Fruit fly (Drosophila melanogaster) whole organism, prepupa: ENCODE measurements around the gene CG33995.
A peak's percentile ranks its signal among the peaks of the same experiment; 100 is the strongest.

Experiments
- Blimp-1 ChIP-seq: fragments of 200-800 bp; sonication (Bioruptor generic); optimal IDR thresholded peaks from 3 replicates; lab custom pipeline; 2017; ENCODE audit warnings: missing biosample characterization, missing genetic modification characterization, mild to moderate bottlenecking, moderate library complexity, missing genetic modification reagents
- CG10631 ChIP-seq: fragments of 200-800 bp; sonication (Bioruptor generic); optimal IDR thresholded peaks from 2 replicates; lab custom pipeline; 2016; ENCODE audit warnings: missing biosample characterization, missing genetic modification characterization
- CG11902 ChIP-seq: fragments of 200-800 bp; sonication (Bioruptor generic); optimal IDR thresholded peaks from 3 replicates; lab custom pipeline; 2016; ENCODE audit warnings: missing biosample characterization, missing genetic modification characterization
- CG15336 ChIP-seq: fragments of 200-800 bp; sonication (Bioruptor generic); IDR thresholded peaks from 2 replicates; pipeline ENCODE4 v1.3.6; 2022; ENCODE audit warnings: missing biosample characterization, missing genetic modification characterization
- CG1621 ChIP-seq: fragments of 200-800 bp; sonication (Bioruptor generic); optimal IDR thresholded peaks from 3 replicates; lab custom pipeline; 2018; ENCODE audit warnings: missing biosample characterization, mild to moderate bottlenecking, missing genetic modification characterization
- CG3032 ChIP-seq: fragments of 200-800 bp; optimal IDR thresholded peaks from 2 replicates; lab custom pipeline; 2019; ENCODE audit warnings: missing biosample characterization, mild to moderate bottlenecking, missing genetic modification characterization, moderate library complexity
- CG32006 ChIP-seq: fragments of 200-800 bp; sonication (Bioruptor generic); optimal IDR thresholded peaks from 3 replicates; lab custom pipeline; 2017; ENCODE audit warnings: missing biosample characterization, mild to moderate bottlenecking, missing genetic modification characterization
- CG3919 ChIP-seq: fragments of 200-800 bp; sonication (Bioruptor generic); optimal IDR thresholded peaks from 3 replicates; lab custom pipeline; 2016; ENCODE audit warnings: missing biosample characterization, missing genetic modification characterization
- CG4318 ChIP-seq: fragments of 200-800 bp; sonication (Bioruptor generic); optimal IDR thresholded peaks from 3 replicates; lab custom pipeline; 2017; ENCODE audit warnings: missing biosample characterization, mild to moderate bottlenecking, missing genetic modification characterization
- CG6276 ChIP-seq: fragments of 200-800 bp; sonication (Bioruptor generic); optimal IDR thresholded peaks from 2 replicates; lab custom pipeline; 2017; ENCODE audit warnings: missing biosample characterization, mild to moderate bottlenecking, missing genetic modification characterization
- CG6792 ChIP-seq: fragments of 200-800 bp; sonication (Bioruptor generic); optimal IDR thresholded peaks from 3 replicates; lab custom pipeline; 2016; ENCODE audit warnings: missing biosample characterization, missing genetic modification characterization
- CG6854 ChIP-seq: fragments of 200-800 bp; sonication (Bioruptor generic); optimal IDR thresholded peaks from 2 replicates; lab custom pipeline; 2017; ENCODE audit warnings: missing biosample characterization, mild to moderate bottlenecking, missing genetic modification characterization
- CG7368 ChIP-seq: fragments of 200-800 bp; sonication (Bioruptor generic); optimal IDR thresholded peaks from 3 replicates; lab custom pipeline; 2016; ENCODE audit warnings: missing biosample characterization, missing genetic modification characterization
- CG8319 ChIP-seq: fragments of 200-800 bp; sonication (Bioruptor generic); optimal IDR thresholded peaks from 3 replicates; lab custom pipeline; 2016; ENCODE audit warnings: missing biosample characterization, missing genetic modification characterization
- Eip75B ChIP-seq: fragments of 200-800 bp; sonication (Bioruptor generic); optimal IDR thresholded peaks from 3 replicates; lab custom pipeline; 2016; ENCODE audit warnings: missing biosample characterization, missing genetic modification characterization
- Eip78C ChIP-seq: fragments of 200-800 bp; sonication (Bioruptor generic); peaks from one replicate; lab custom pipeline; 2016; ENCODE audit warnings: missing biosample characterization, missing genetic modification characterization
- Gug ChIP-seq: fragments of 200-800 bp; sonication (Bioruptor generic); IDR thresholded peaks from 2 replicates; pipeline ENCODE4 v1.3.6; 2022; ENCODE audit warnings: missing biosample characterization, missing genetic modification characterization
- Hr38 ChIP-seq: sonication (Bioruptor generic); optimal IDR thresholded peaks from 2 replicates; lab custom pipeline; 2016; ENCODE audit warnings: missing biosample characterization, missing genetic modification characterization
- Hr4 ChIP-seq: fragments of 200-800 bp; sonication (Bioruptor generic); optimal IDR thresholded peaks from 3 replicates; lab custom pipeline; 2016; ENCODE audit warnings: missing biosample characterization, missing genetic modification characterization
- Lpt ChIP-seq: fragments of 200-800 bp; sonication (Bioruptor generic); optimal IDR thresholded peaks from 3 replicates; lab custom pipeline; 2016; ENCODE audit warnings: missing biosample characterization, missing genetic modification characterization
- Met ChIP-seq: fragments of 200-800 bp; sonication (Bioruptor generic); optimal IDR thresholded peaks from 3 replicates; lab custom pipeline; 2016; ENCODE audit warnings: missing biosample characterization, missing genetic modification characterization
- OdsH ChIP-seq: fragments of 200-800 bp; sonication (Bioruptor generic); optimal IDR thresholded peaks from 3 replicates; lab custom pipeline; 2016; ENCODE audit warnings: missing biosample characterization, missing genetic modification characterization
- Smox ChIP-seq: fragments of 200-800 bp; sonication (Bioruptor generic); optimal IDR thresholded peaks from 3 replicates; lab custom pipeline; 2016; ENCODE audit warnings: missing biosample characterization, missing genetic modification characterization
- Sox102F ChIP-seq: fragments of 200-800 bp; sonication (Bioruptor generic); optimal IDR thresholded peaks from 2 replicates; lab custom pipeline; 2016; ENCODE audit warnings: missing biosample characterization, mild to moderate bottlenecking, missing genetic modification characterization
- Sox14 ChIP-seq: fragments of 200-800 bp; sonication (Bioruptor generic); optimal IDR thresholded peaks from 3 replicates; lab custom pipeline; 2016; ENCODE audit warnings: missing biosample characterization, missing genetic modification characterization
- achi ChIP-seq: fragments of 200-800 bp; sonication (Bioruptor generic); optimal IDR thresholded peaks from 3 replicates; lab custom pipeline; 2016; ENCODE audit warnings: missing biosample characterization, missing genetic modification characterization
- cyc ChIP-seq: fragments of 200-800 bp; sonication (Bioruptor generic); optimal IDR thresholded peaks from 3 replicates; lab custom pipeline; 2016; ENCODE audit warnings: missing biosample characterization, missing genetic modification characterization
- dac ChIP-seq: fragments of 200-800 bp; sonication (Bioruptor generic); optimal IDR thresholded peaks from 2 replicates; lab custom pipeline; 2017; ENCODE audit warnings: missing biosample characterization, mild to moderate bottlenecking, missing genetic modification characterization
- dsx ChIP-seq: fragments of 200-800 bp; optimal IDR thresholded peaks from 3 replicates; lab custom pipeline; 2019; ENCODE audit warnings: missing biosample characterization, mild to moderate bottlenecking, missing genetic modification characterization, moderate library complexity; ENCODE audit not compliant: poor library complexity, severe bottlenecking
- fd59A ChIP-seq: fragments of 200-800 bp; sonication (Bioruptor generic); optimal IDR thresholded peaks from 2 replicates; lab custom pipeline; 2017; ENCODE audit warnings: missing biosample characterization, mild to moderate bottlenecking, missing genetic modification characterization, missing genetic modification reagents
- fd85E ChIP-seq: fragments of 200-800 bp; sonication (Bioruptor generic); optimal IDR thresholded peaks from 3 replicates; lab custom pipeline; 2016; ENCODE audit warnings: missing biosample characterization, missing genetic modification characterization
- fkh ChIP-seq: fragments of 200-800 bp; sonication (Bioruptor generic); optimal IDR thresholded peaks from 3 replicates; lab custom pipeline; 2017; ENCODE audit warnings: missing biosample characterization, mild to moderate bottlenecking, missing genetic modification characterization, moderate library complexity
- lz ChIP-seq: fragments of 200-800 bp; sonication (Bioruptor generic); optimal IDR thresholded peaks from 3 replicates; lab custom pipeline; 2016; ENCODE audit warnings: missing biosample characterization, missing genetic modification characterization
- salr ChIP-seq, 2 experiments: fragments of 200-800 bp; sonication (Bioruptor generic); optimal IDR thresholded peaks; 3 replicates each; lab custom pipeline; 2016 to 2018; ENCODE audit warnings: missing biosample characterization in 2 of 2, missing genetic modification characterization in 2 of 2, mild to moderate bottlenecking in 1 of 2
- spab ChIP-seq: fragments of 200-800 bp; sonication (Bioruptor generic); optimal IDR thresholded peaks from 2 replicates; lab custom pipeline; 2017; ENCODE audit warnings: missing biosample characterization, mild to moderate bottlenecking, missing genetic modification characterization, missing genetic modification reagents
- ss ChIP-seq, 2 experiments: fragments of 200-800 bp; sonication (Bioruptor generic); optimal IDR thresholded peaks; 2 replicates in 1 of 2; 3 replicates in 1 of 2; lab custom pipeline; 2017 to 2018; ENCODE audit warnings: mild to moderate bottlenecking in 2 of 2, missing biosample characterization in 2 of 2, missing genetic modification characterization in 2 of 2, moderate library complexity in 1 of 2
- vri ChIP-seq: fragments of 200-800 bp; sonication (Bioruptor generic); optimal IDR thresholded peaks from 3 replicates; lab custom pipeline; 2016; ENCODE audit warnings: missing biosample characterization, mild to moderate bottlenecking, missing genetic modification characterization

CG33995 gene

dm6 chr2L:5043043-5043442, at the start of gene CG33995, which contains the start of the genes CG44000 and CG44001 (continued):
- TF ChIP-seq ss (GFP tag; optimal IDR thresholded peaks at IDR 0.05; lab: Kevin White, UChicago) = no peak
- no peak for TF ChIP-seq CG6854 (GFP tag; lab: Kevin White, UChicago)
- TF ChIP-seq CG6792 (GFP tag; lab: Kevin White, UChicago) = peak; percentile 2
- no peak for TF ChIP-seq dac (GFP tag; lab: Kevin White, UChicago)
- peak; percentile 8 for TF ChIP-seq dsx (GFP tag; lab: Kevin White, UChicago)
- peak; percentile 4 for TF ChIP-seq CG7368 (GFP tag; lab: Kevin White, UChicago)
- TF ChIP-seq, all 60 proteins: peak for 26

DNA sequence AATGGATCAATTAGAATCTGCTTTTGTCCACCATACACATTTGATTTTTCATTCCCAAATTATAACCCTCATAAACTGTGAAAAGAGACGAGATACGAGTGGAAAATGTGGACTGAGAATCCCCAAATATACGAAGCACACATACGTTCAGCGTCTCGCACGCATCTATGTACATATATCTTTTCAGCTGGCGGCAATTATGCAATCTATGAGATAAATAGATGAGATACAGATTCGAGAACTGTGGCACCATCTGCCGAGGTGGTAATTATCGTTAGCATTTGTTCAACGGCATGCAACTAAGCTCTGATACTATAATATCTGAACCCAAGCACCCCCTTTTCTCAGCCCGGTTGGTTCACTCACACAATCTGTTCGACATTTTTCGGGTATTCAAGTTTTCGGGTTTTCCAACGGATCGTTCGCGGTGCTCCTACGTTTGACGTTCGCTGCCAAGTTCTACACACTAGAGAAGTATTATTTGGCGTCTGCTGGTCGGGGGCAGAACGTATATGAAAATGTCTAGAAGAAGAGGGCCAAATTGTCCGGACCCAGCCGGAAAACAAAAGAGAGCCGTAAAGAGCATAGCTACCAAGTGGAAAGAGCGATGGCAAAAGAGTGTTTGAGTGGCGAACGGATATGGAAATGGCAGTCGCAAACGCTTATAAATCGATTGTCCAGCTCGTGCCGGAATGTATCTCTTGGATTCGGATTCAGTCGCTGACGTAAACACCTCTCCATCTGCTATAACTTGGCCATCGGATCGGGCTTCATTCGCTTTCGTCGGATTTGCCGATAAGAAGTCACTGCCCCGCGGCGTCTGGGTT, 47.8 kb upstream of the CG33995 start:
- TF ChIP-seq fd85E (GFP tag; lab: Kevin White, UChicago) (no peak), Gug (no peak), Hr4 (GFP tag; lab: Kevin White, UChicago) (no peak), CG1621 (tag; lab: Kevin White, UChicago) (no peak), CG6854 (GFP tag; lab: Kevin White, UChicago) (no peak), cyc (GFP tag; lab: Kevin White, UChicago) (no peak), spab (GFP tag; lab: Kevin White, UChicago) (no peak), achi (GFP tag; lab: Kevin White, UChicago) (no peak), Eip78C (no peak)
- TF ChIP-seq, all 60 proteins: peak for 0

dm6 chr2L:4995837-4996136, 47.3 kb upstream of the CG33995 start:
- TF ChIP-seq CG1621 (tag; lab: Kevin White, UChicago) = no peak
- TF ChIP-seq fkh (GFP tag; lab: Kevin White, UChicago) = peak; percentile 27

DNA sequence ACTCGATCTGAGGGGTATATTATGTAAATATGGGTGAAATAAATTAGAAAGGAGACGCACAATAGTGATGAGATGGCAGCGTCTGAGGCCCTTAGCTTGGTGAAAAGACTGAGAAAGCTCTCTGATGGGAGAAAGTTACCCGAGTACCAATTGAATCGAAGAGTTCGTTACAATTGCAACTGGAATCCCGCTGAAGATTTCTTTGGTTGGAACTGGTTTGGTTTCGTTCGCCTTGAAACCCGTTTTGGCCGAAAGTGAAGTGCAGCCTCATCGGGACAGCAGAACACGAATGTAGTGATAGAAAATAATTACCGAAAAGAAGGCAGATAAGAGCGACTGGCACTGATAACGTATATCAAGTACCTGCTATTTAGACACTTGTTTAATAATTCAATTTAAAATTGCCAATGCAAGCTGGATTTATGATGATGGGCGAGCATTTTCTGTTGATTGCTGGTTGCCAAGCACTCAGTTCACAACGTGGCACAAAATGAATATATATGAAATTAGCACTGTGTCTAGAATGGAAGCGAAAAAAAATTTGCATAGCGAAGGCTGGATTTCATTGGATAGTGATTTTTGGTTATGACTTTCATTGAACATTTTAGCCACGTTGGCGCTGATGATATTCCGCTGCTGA, 46.7 kb upstream of the CG33995 start:
- TF ChIP-seq Eip78C (peak; percentile 58), Smox (GFP tag; lab: Kevin White, UChicago) (no peak), ss (GFP tag; optimal IDR thresholded peaks at IDR 0.05; lab: Kevin White, UChicago) (no peak), dsx (GFP tag; lab: Kevin White, UChicago) (no peak), Blimp-1 (GFP tag; lab: Kevin White, UChicago) (peak; percentile 94), CG11902 (no peak), CG1621 (tag; lab: Kevin White, UChicago) (no peak)

- TF ChIP-seq fkh (GFP tag; lab: Kevin White, UChicago) = peak; percentile 90
- TF ChIP-seq ss (GFP tag; optimal IDR thresholded peaks at IDR 0.05; lab: Kevin White, UChicago) = peak; percentile 95 to 98
- TF ChIP-seq CG15336 (GFP tag; lab: Robert Waterston, UW) = peak; percentile 99
- TF ChIP-seq lz (GFP tag; lab: Kevin White, UChicago) = peak; percentile 99
- peak; percentile 100 for TF ChIP-seq CG3919
- peak; percentile 99 for TF ChIP-seq OdsH (GFP tag; lab: Kevin White, UChicago)
- TF ChIP-seq CG6276 (GFP tag; lab: Kevin White, UChicago) = peak; percentile 100
- peak; percentile 99 for TF ChIP-seq CG10631 (GFP tag; lab: Kevin White, UChicago)
- TF ChIP-seq CG4318 (GFP tag; lab: Kevin White, UChicago) = peak; percentile 99
- TF ChIP-seq vri (GFP tag; lab: Kevin White, UChicago) = peak; percentile 98
- peak; percentile 99 for TF ChIP-seq CG3032 (tag; lab: Kevin White, UChicago)
- peak; percentile 98 for TF ChIP-seq fd59A (GFP tag; lab: Kevin White, UChicago)
- peak; percentile 98 for TF ChIP-seq dsx (GFP tag; lab: Kevin White, UChicago)
- TF ChIP-seq Eip75B (GFP tag; lab: Kevin White, UChicago) = peak; percentile 99
- peak; percentile 100 for TF ChIP-seq Lpt
- TF ChIP-seq CG32006 (GFP tag; lab: Kevin White, UChicago) = peak; percentile 100
- peak; percentile 99 for TF ChIP-seq Sox14 (GFP tag; lab: Kevin White, UChicago)
- peak; percentile 90 for TF ChIP-seq Hr38 (GFP tag; lab: Kevin White, UChicago)
- peak; percentile 99 for TF ChIP-seq Sox102F (GFP tag; lab: Kevin White, UChicago)
- TF ChIP-seq achi (GFP tag; lab: Kevin White, UChicago) = peak; percentile 98
- TF ChIP-seq CG8319 (GFP tag; lab: Kevin White, UChicago) = peak; percentile 98
- TF ChIP-seq Met (GFP tag; lab: Kevin White, UChicago) = peak; percentile 99
- peak; percentile 98 to 99 for TF ChIP-seq salr (GFP tag; optimal IDR thresholded peaks at IDR 0.05; lab: Kevin White, UChicago)
- TF ChIP-seq CG1621 (tag; lab: Kevin White, UChicago) = peak; percentile 99
- TF ChIP-seq spab (GFP tag; lab: Kevin White, UChicago) = peak; percentile 99
Measured at dm6 chr2L:4997401-4998259, 45.4 kb upstream of the CG33995 start.
